Fruit fly (Drosophila melanogaster) whole organism, wandering third instar larva: Measurements from ENCODE around the gene CG34453.

Experiments
- HLH106 ChIP-seq: fragments of 200-800 bp; optimal IDR thresholded peaks from 3 replicates; lab custom pipeline; 2019; ENCODE audit warnings: missing biosample characterization, mild to moderate bottlenecking, missing genetic modification characterization, moderate library complexity
- Hr78 ChIP-seq: fragments of >200 bp; optimal IDR thresholded peaks from 2 replicates; lab custom pipeline; 2017; ENCODE audit warnings: missing biosample characterization, missing genetic modification characterization
- Myc ChIP-seq: fragments of >200 bp; optimal IDR thresholded peaks from 2 replicates; lab custom pipeline; 2017
- Sp1 ChIP-seq: fragments of 200-800 bp; sonication (Bioruptor generic); optimal IDR thresholded peaks from 3 replicates; lab custom pipeline; 2019; ENCODE audit warnings: missing biosample characterization, mild to moderate bottlenecking, missing genetic modification characterization, moderate library complexity
- h ChIP-seq: fragments of 200-800 bp; sonication (Bioruptor generic); optimal IDR thresholded peaks from 3 replicates; lab custom pipeline; 2016; ENCODE audit warnings: missing biosample characterization, mild to moderate bottlenecking, missing genetic modification characterization
- lola ChIP-seq: fragments of >200 bp; optimal IDR thresholded peaks from 2 replicates; lab custom pipeline; 2017; ENCODE audit warnings: missing biosample characterization, missing genetic modification characterization
- pan ChIP-seq: fragments of >200 bp; optimal IDR thresholded peaks from 2 replicates; lab custom pipeline; 2017
- rgr ChIP-seq: fragments of 200-800 bp; sonication (Bioruptor generic); optimal IDR thresholded peaks from 3 replicates; lab custom pipeline; 2016; ENCODE audit warnings: missing biosample characterization, mild to moderate bottlenecking, missing genetic modification characterization
- tai ChIP-seq: sonication (Bioruptor generic); optimal IDR thresholded peaks from 2 replicates; lab custom pipeline; 2016; ENCODE audit warnings: missing biosample characterization, missing genetic modification characterization
- usp ChIP-seq: fragments of >200 bp; optimal IDR thresholded peaks from 2 replicates; lab custom pipeline; 2017; ENCODE audit warnings: missing biosample characterization, missing genetic modification characterization

DNA sequence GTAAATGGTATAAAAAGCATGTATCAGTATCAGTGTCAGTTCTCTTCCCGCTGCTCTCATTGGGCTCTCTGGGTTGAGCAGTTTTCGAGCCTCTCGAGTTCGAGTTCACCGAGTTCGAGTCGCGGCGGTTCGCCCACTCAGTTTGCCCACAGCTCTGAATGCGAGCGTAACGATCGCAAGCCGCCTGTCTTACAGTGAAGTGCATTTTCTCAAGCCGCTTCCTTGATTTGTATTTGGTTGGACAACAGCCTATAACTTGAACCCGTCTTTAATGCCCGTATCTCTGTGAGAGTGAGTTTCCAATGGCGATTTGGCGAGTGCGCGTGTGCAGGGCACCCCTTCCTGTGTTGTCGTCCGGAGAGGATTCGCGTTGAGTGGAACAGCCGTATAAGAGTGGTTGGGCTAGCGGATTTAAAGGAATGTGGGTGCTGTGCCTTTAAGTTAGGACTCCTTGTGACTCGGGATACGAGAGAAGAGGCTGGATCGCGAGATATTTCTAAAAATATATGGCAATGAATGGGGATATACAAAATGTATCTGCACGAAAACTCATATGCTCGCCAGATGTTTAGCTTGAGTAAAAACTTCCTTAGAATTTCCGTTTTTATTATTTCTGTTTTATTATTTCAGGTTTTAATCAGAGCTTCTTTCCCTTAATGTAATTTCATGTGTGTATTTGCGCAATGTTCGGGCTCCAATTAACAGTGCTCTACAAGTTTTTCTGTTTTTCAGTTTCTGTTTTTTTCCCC lies 38.5 kb upstream of the CG34453 start:
- no peak for TF ChIP-seq Hr78
- TF ChIP-seq tai: no peak
- no peak for TF ChIP-seq h (GFP tag; lab: Kevin White, UChicago)
- TF ChIP-seq lola (GFP tag; lab: Kevin White, UChicago): no peak
- no peak for TF ChIP-seq rgr (GFP tag; lab: Kevin White, UChicago)
- no peak for TF ChIP-seq pan (lab: Kevin White, UChicago)
- no peak for TF ChIP-seq Sp1 (GFP tag; lab: Kevin White, UChicago)
- TF ChIP-seq usp (GFP tag; lab: Kevin White, UChicago): no peak
- TF ChIP-seq Myc: no peak
- no peak for TF ChIP-seq HLH106 (tag; lab: Kevin White, UChicago)
